Worm (Caenorhabditis elegans): Measurements from ENCODE around the gene cyp-34A8.

Gene cyp-34A8

ce11 chrV:3919289-3919688 is 48.3 kb downstream of the cyp-34A8 start, which contains the start of gene srx-66:
srx-66 (plus strand) TSS chrV:3919589.
- TF ChIP-seq aha-1 (tag) (no peak), duxl-1 (tag; optimal IDR thresholded peaks at IDR 0.05; ENCODE audit: poor library complexity) (no peak), ceh-28 (tag; optimal IDR thresholded peaks at IDR 0.05) (no peak), ceh-62 (tag; optimal IDR thresholded peaks at IDR 0.05) (no peak), ceh-82 (tag; optimal IDR thresholded peaks at IDR 0.05) (no peak), snpc-1.2 (GFP tag; IDR thresholded peaks at IDR 0.05) (no peak), lim-7 (GFP tag; IDR thresholded peaks at IDR 0.05) (no peak), D1046.2 (GFP tag; IDR thresholded peaks at IDR 0.05) (no peak), fos-1 (tag; optimal IDR thresholded peaks at IDR 0.05) (no peak)

DNA sequence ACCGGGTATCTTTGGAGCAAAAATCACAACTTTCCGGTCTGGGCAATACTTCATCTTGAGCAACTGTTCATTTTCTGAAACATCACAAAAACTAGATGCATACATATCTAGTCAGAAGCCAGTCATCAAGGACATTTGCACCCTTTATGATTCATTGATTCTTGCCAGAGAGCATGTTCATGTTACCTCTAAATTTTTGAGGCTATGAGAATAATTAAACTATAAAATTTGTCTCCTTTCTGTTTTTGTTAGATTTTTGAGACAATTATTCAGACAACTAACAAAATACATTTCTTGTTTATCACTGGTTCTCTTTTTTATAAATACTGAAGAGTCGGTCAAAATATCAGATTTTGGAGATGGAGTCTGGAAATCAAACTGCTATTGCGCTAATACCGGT is 51.1 kb downstream of the cyp-34A8 start, which contains the start of gene srx-67:
srx-67 (plus strand) TSS at position 301 of the 400 bp plus-strand sequence.
- TF ChIP-seq gei-8 (GFP tag; optimal IDR thresholded peaks at IDR 0.05) (no peak), nhr-77 (tag; optimal IDR thresholded peaks at IDR 0.05) (no peak), saeg-2 (GFP tag; IDR thresholded peaks at IDR 0.05) (no peak), aha-1 (tag) (peak; percentile 74)
